Worm (Caenorhabditis elegans) whole organism, late embryonic: ENCODE results near the gene srg-66.

Experiments
- K02D7.2 ChIP-seq: sonication (generic microtip); optimal IDR thresholded peaks from 2 replicates; lab custom pipeline; 2017; ENCODE audit warnings: mild to moderate bottlenecking, missing genetic modification characterization, missing compliant biosample characterization
- ama-1 ChIP-seq: fragments of 150-350 bp; optimal IDR thresholded peaks from 2 replicates; lab custom pipeline; 2014
- fkh-10 ChIP-seq: fragments of 150-350 bp; optimal IDR thresholded peaks from 2 replicates; lab custom pipeline; 2014; ENCODE audit warnings: missing biosample characterization, missing genetic modification reagents, missing genetic modification characterization
- hlh-6 ChIP-seq: sonication (generic microtip); optimal IDR thresholded peaks from 2 replicates; lab custom pipeline; 2016; ENCODE audit warnings: missing genotype, missing genetic modification characterization, missing compliant biosample characterization
- hlh-8 ChIP-seq: sonication (generic microtip); optimal IDR thresholded peaks from 2 replicates; lab custom pipeline; 2016; ENCODE audit warnings: missing genotype, missing genetic modification characterization, missing compliant biosample characterization
- zip-5 ChIP-seq: sonication (generic microtip); optimal IDR thresholded peaks from 2 replicates; lab custom pipeline; 2016; ENCODE audit warnings: missing genetic modification characterization, missing compliant biosample characterization

ce11 chrV:5459806-5460205, 22.4 kb downstream of the srg-66 start, which contains the start of gene ZC317.2:
- TF ChIP-seq hlh-6 (tag; lab: Kevin White, UChicago) = no peak
- TF ChIP-seq fkh-10 = no peak
- TF ChIP-seq ama-1 (lab: Kevin White, UChicago) = no peak
- TF ChIP-seq K02D7.2 = no peak
- no peak for TF ChIP-seq zip-5
- no peak for TF ChIP-seq hlh-8 (tag; lab: Kevin White, UChicago)
